Fruit fly (Drosophila melanogaster) whole organism, embryonic: ENCODE results near the gene Dcps.

Experiments used
- Asciz ChIP-seq: fragments of 200-800 bp; sonication (Bioruptor generic); optimal IDR thresholded peaks from 2 replicates; lab custom pipeline; 2017; ENCODE audit warnings: missing biosample characterization, mild to moderate bottlenecking, missing genetic modification characterization, missing genetic modification reagents
- B-H1 ChIP-seq: fragments of 200-800 bp; sonication (Bioruptor generic); IDR thresholded peaks from 3 replicates; pipeline ENCODE4 v1.3.6; 2022; ENCODE audit warnings: missing biosample characterization, missing genetic modification characterization
- BEAF-32 ChIP-seq: fragments of 200-800 bp; sonication (Bioruptor generic); optimal IDR thresholded peaks from 3 replicates; lab custom pipeline; 2017; ENCODE audit warnings: missing biosample characterization, missing genetic modification characterization, mild to moderate bottlenecking, moderate library complexity, missing genetic modification reagents
- BtbVII ChIP-seq: fragments of 200-800 bp; sonication (Bioruptor generic); optimal IDR thresholded peaks from 3 replicates; lab custom pipeline; 2017; ENCODE audit warnings: missing biosample characterization, mild to moderate bottlenecking, missing genetic modification characterization
- CG10366 ChIP-seq: fragments of 200-800 bp; sonication (Bioruptor generic); IDR thresholded peaks from 2 replicates; pipeline ENCODE4 v1.3.6; 2022; ENCODE audit warnings: missing biosample characterization, missing genetic modification characterization
- CG11695 ChIP-seq: fragments of 200-800 bp; sonication (Bioruptor generic); IDR thresholded peaks from 3 replicates; pipeline ENCODE4 v1.3.6; 2022; ENCODE audit warnings: missing biosample characterization, missing genetic modification characterization
- CG15514 ChIP-seq: fragments of 200-800 bp; sonication (Bioruptor generic); optimal IDR thresholded peaks from 3 replicates; lab custom pipeline; 2017; ENCODE audit warnings: missing biosample characterization, missing genetic modification characterization, mild to moderate bottlenecking, moderate library complexity, missing genetic modification reagents
- CG17328 ChIP-seq: fragments of 200-800 bp; sonication (Bioruptor generic); IDR thresholded peaks from 2 replicates; pipeline ENCODE4 v1.3.6; 2022; ENCODE audit warnings: missing biosample characterization, missing genetic modification characterization
- CG17359 ChIP-seq: fragments of 200-800 bp; sonication (Bioruptor generic); optimal IDR thresholded peaks from 3 replicates; lab custom pipeline; 2018; ENCODE audit warnings: missing biosample characterization, mild to moderate bottlenecking, missing genetic modification characterization, moderate library complexity
- CG18476 ChIP-seq: fragments of 200-800 bp; sonication (Bioruptor generic); optimal IDR thresholded peaks from 2 replicates; lab custom pipeline; 2016; ENCODE audit warnings: missing biosample characterization, mild to moderate bottlenecking, missing genetic modification characterization
- CG32767 ChIP-seq: fragments of 200-800 bp; sonication (Bioruptor generic); IDR thresholded peaks from 2 replicates; pipeline ENCODE4 v1.3.6; 2022; ENCODE audit warnings: missing biosample characterization, missing genetic modification characterization
- CG33557 ChIP-seq: fragments of 200-800 bp; sonication (Bioruptor generic); optimal IDR thresholded peaks from 2 replicates; lab custom pipeline; 2019; ENCODE audit warnings: missing biosample characterization, mild to moderate bottlenecking, missing genetic modification characterization, moderate library complexity
- CG34422 ChIP-seq: fragments of 200-800 bp; sonication (Bioruptor generic); IDR thresholded peaks from 3 replicates; pipeline ENCODE4 v1.3.6; 2022; ENCODE audit warnings: missing biosample characterization, missing genetic modification characterization
- CG3995 ChIP-seq: fragments of 200-800 bp; sonication (Bioruptor generic); optimal IDR thresholded peaks from 3 replicates; lab custom pipeline; 2016; ENCODE audit warnings: missing biosample characterization, missing genetic modification characterization
- CG5180 ChIP-seq: fragments of 200-800 bp; sonication (Bioruptor generic); optimal IDR thresholded peaks from 3 replicates; lab custom pipeline; 2017; ENCODE audit warnings: missing biosample characterization, missing genetic modification characterization, mild to moderate bottlenecking, moderate library complexity, missing genetic modification reagents
- CG7556 ChIP-seq: fragments of 200-800 bp; sonication (Bioruptor generic); optimal IDR thresholded peaks from 2 replicates; lab custom pipeline; 2017; ENCODE audit warnings: missing biosample characterization, mild to moderate bottlenecking, missing genetic modification characterization
- CG8924 ChIP-seq: fragments of 200-800 bp; optimal IDR thresholded peaks from 3 replicates; lab custom pipeline; 2019; ENCODE audit warnings: missing biosample characterization, mild to moderate bottlenecking, missing genetic modification characterization, moderate library complexity
- D19B ChIP-seq: fragments of 200-800 bp; sonication (Bioruptor generic); optimal IDR thresholded peaks from 2 replicates; lab custom pipeline; 2017; ENCODE audit warnings: missing biosample characterization, mild to moderate bottlenecking, missing genetic modification characterization
- Dfd ChIP-seq, 2 experiments: fragments of >200 bp; optimal IDR thresholded peaks; 2 replicates each; lab custom pipeline; 2017; ENCODE audit warnings: missing biosample characterization in 2 of 2, missing genetic modification characterization in 2 of 2
- Ets65A ChIP-seq: fragments of 200-800 bp; sonication (Bioruptor generic); peaks from one replicate; lab custom pipeline; 2016; ENCODE audit warnings: missing biosample characterization, missing genetic modification characterization
- Hmr ChIP-seq: fragments of 200-800 bp; sonication (Bioruptor generic); optimal IDR thresholded peaks from 3 replicates; lab custom pipeline; 2017; ENCODE audit warnings: mild to moderate bottlenecking, missing biosample characterization, missing genetic modification reagents, missing genetic modification characterization
- Nf-YA ChIP-seq: fragments of 200-800 bp; sonication (Bioruptor generic); IDR thresholded peaks from 2 replicates; pipeline ENCODE4 v1.3.6; 2022; ENCODE audit warnings: missing biosample characterization, missing genetic modification characterization
- NfI ChIP-seq: fragments of 200-800 bp; sonication (Bioruptor generic); optimal IDR thresholded peaks from 3 replicates; lab custom pipeline; 2018; ENCODE audit warnings: missing biosample characterization, mild to moderate bottlenecking, missing genetic modification characterization, moderate library complexity
- Pdp1 ChIP-seq, 2 experiments: fragments of 200-800 bp; sonication (Bioruptor generic); optimal IDR thresholded peaks; 3 replicates each; lab custom pipeline; 2016; ENCODE audit warnings: missing biosample characterization in 2 of 2, missing genetic modification characterization in 2 of 2, mild to moderate bottlenecking in 1 of 2, moderate library complexity in 1 of 2
- Rfx ChIP-seq: fragments of 200-800 bp; sonication (Bioruptor generic); IDR thresholded peaks from 2 replicates; pipeline ENCODE4 v1.3.6; 2022; ENCODE audit warnings: missing biosample characterization, missing genetic modification characterization
- Taf1 ChIP-seq: fragments of 200-800 bp; sonication (Bioruptor generic); IDR thresholded peaks from 2 replicates; pipeline ENCODE4 v1.3.6; 2022; ENCODE audit warnings: missing biosample characterization, missing genetic modification characterization
- bbx ChIP-seq: fragments of 200-800 bp; sonication (Bioruptor generic); IDR thresholded peaks from 2 replicates; pipeline ENCODE4 v1.3.6; 2022; ENCODE audit warnings: missing biosample characterization, missing genetic modification characterization; ENCODE audit not compliant: partially characterized antibody
- bowl ChIP-seq: fragments of 200-800 bp; sonication (Bioruptor generic); IDR thresholded peaks from 2 replicates; pipeline ENCODE4 v1.3.6; 2022; ENCODE audit warnings: missing biosample characterization, missing genetic modification characterization
- cato ChIP-seq: fragments of 200-800 bp; sonication (Bioruptor generic); optimal IDR thresholded peaks from 2 replicates; lab custom pipeline; 2016; ENCODE audit warnings: missing biosample characterization, missing genetic modification characterization, borderline replicate concordance
- da ChIP-seq: fragments of 200-800 bp; sonication (Bioruptor generic); optimal IDR thresholded peaks from 2 replicates; lab custom pipeline; 2016; ENCODE audit warnings: missing biosample characterization, missing genetic modification characterization
- disco-r ChIP-seq: fragments of 200-800 bp; sonication (Bioruptor generic); optimal IDR thresholded peaks from 2 replicates; lab custom pipeline; 2016; ENCODE audit warnings: missing biosample characterization, missing genetic modification characterization
- dysf ChIP-seq: fragments of 200-800 bp; sonication (Bioruptor generic); IDR thresholded peaks from 3 replicates; pipeline ENCODE4 v1.3.6; 2022; ENCODE audit warnings: missing biosample characterization, missing genetic modification characterization
- ewg ChIP-seq: fragments of 200-800 bp; sonication (Bioruptor generic); optimal IDR thresholded peaks from 3 replicates; lab custom pipeline; 2017; ENCODE audit warnings: mild to moderate bottlenecking, missing biosample characterization, missing genetic modification reagents, missing genetic modification characterization
- ftz-f1 ChIP-seq: fragments of 200-800 bp; sonication (Bioruptor generic); optimal IDR thresholded peaks from 2 replicates; lab custom pipeline; 2016; ENCODE audit warnings: missing biosample characterization, missing genetic modification characterization
- ham ChIP-seq: fragments of 200-800 bp; sonication (Bioruptor generic); IDR thresholded peaks from 2 replicates; pipeline ENCODE4 v1.3.6; 2022; ENCODE audit warnings: missing biosample characterization, missing genetic modification characterization
- ind ChIP-seq: fragments of 200-800 bp; sonication (Bioruptor generic); optimal IDR thresholded peaks from 3 replicates; lab custom pipeline; 2016; ENCODE audit warnings: missing biosample characterization, missing genetic modification characterization
- kni ChIP-seq: fragments of 200-800 bp; sonication (Bioruptor generic); optimal IDR thresholded peaks from 3 replicates; lab custom pipeline; 2017; ENCODE audit warnings: mild to moderate bottlenecking, missing biosample characterization, missing genetic modification reagents, missing genetic modification characterization
- onecut ChIP-seq: fragments of 200-800 bp; sonication (Bioruptor generic); IDR thresholded peaks from 2 replicates; pipeline ENCODE4 v1.3.6; 2022; ENCODE audit warnings: missing biosample characterization, missing genetic modification characterization
- sc ChIP-seq, 3 experiments: fragments of >200 bp in 2 of 3; fragments of 200-800 bp in 1 of 3; sonication (Bioruptor generic) in 1 of 3; optimal IDR thresholded peaks; 2 replicates in 2 of 3; 3 replicates in 1 of 3; lab custom pipeline; 2017; ENCODE audit warnings: mild to moderate bottlenecking in 1 of 3, missing biosample characterization in 1 of 3, missing genetic modification characterization in 1 of 3, missing genetic modification reagents in 1 of 3
- slou ChIP-seq: fragments of 200-800 bp; sonication (Bioruptor generic); optimal IDR thresholded peaks from 3 replicates; lab custom pipeline; 2016; ENCODE audit warnings: missing biosample characterization, missing genetic modification characterization
- sna ChIP-seq: fragments of 200-800 bp; sonication (Bioruptor generic); IDR thresholded peaks from 2 replicates; pipeline ENCODE4 v1.3.6; 2022; ENCODE audit warnings: missing biosample characterization, missing genetic modification characterization; ENCODE audit not compliant: partially characterized antibody
- sr ChIP-seq: fragments of 200-800 bp; sonication (Bioruptor generic); IDR thresholded peaks from 3 replicates; pipeline ENCODE4 v1.3.6; 2022; ENCODE audit warnings: missing biosample characterization, missing genetic modification characterization
- tgo ChIP-seq: fragments of 200-800 bp; sonication (Bioruptor generic); IDR thresholded peaks from 3 replicates; pipeline ENCODE4 v1.3.6; 2022; ENCODE audit warnings: missing biosample characterization, missing genetic modification characterization
- tll ChIP-seq, 2 experiments: fragments of 200-800 bp in 1 of 2; fragments of >200 bp in 1 of 2; sonication (Bioruptor generic) in 1 of 2; optimal IDR thresholded peaks; 2 replicates each; lab custom pipeline; 2017 to 2019; ENCODE audit warnings: missing biosample characterization in 2 of 2, missing genetic modification characterization in 2 of 2, mild to moderate bottlenecking in 1 of 2, moderate library complexity in 1 of 2
- toy ChIP-seq: fragments of 200-800 bp; sonication (Bioruptor generic); IDR thresholded peaks from 2 replicates; pipeline ENCODE4 v1.3.6; 2022; ENCODE audit warnings: missing biosample characterization, missing genetic modification characterization
- usp ChIP-seq: fragments of >200 bp; optimal IDR thresholded peaks from 2 replicates; lab custom pipeline; 2017; ENCODE audit warnings: missing biosample characterization, missing genetic modification characterization
- wdn ChIP-seq: fragments of 200-800 bp; sonication (Bioruptor generic); IDR thresholded peaks from 2 replicates; pipeline ENCODE4 v1.3.6; 2022; ENCODE audit warnings: missing biosample characterization, missing genetic modification characterization
- zfh1 ChIP-seq: fragments of 200-800 bp; sonication (Bioruptor generic); IDR thresholded peaks from 3 replicates; pipeline ENCODE4 v1.3.6; 2022; ENCODE audit warnings: missing biosample characterization, missing genetic modification characterization
- zfh2 ChIP-seq: fragments of 200-800 bp; sonication (Bioruptor generic); optimal IDR thresholded peaks from 2 replicates; lab custom pipeline; 2016; ENCODE audit warnings: missing biosample characterization, missing genetic modification characterization

The Dcps gene

DNA sequence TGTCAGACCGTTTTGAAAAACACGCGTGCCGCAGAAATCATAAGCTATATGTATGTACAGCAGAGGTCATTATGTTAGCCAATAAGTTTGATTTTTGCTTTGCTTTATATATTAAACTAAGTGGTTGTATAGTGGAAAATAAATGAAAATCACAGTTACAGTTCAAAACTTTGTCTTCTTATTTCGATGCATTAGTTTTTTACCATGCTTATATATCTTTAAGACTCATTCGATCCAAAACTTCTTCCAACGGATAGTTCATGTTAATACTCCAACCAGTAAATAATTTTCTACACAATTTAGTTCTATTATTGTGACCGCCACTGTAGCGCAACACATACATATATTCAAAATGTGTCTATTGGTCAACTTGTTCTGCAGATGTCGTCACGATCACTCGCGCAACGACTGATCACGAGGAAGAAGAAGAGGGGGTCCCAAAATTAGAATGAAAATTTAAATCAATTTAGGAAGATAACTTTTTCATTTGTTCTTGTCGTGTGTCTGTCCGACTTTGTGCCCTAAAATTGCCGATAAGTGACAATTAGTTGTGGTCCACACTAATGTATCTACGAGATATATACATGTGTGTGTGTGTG lies 49.0 kb downstream of the Dcps start (continued):
- TF ChIP-seq NfI (GFP tag; lab: Kevin White, UChicago): peak; percentile 58
- TF ChIP-seq sc (optimal IDR thresholded peaks at IDR 0.05; lab: Kevin White, UChicago): no peak
- TF ChIP-seq sc (GFP tag; optimal IDR thresholded peaks at IDR 0.05; lab: Kevin White, UChicago): peak; percentile 46
- TF ChIP-seq zfh2 (GFP tag; lab: Kevin White, UChicago): no peak
- TF ChIP-seq CG7556 (GFP tag; lab: Kevin White, UChicago): peak; percentile 76
- TF ChIP-seq Rfx (GFP tag; lab: Robert Waterston, UW): peak; percentile 50; the same call in 1 of the 2 replicates
- TF ChIP-seq dysf: peak; percentile 70
- TF ChIP-seq toy (GFP tag; lab: Robert Waterston, UW): no peak
- TF ChIP-seq bbx (GFP tag; lab: Robert Waterston, UW): no peak
- TF ChIP-seq tgo (GFP tag; lab: Robert Waterston, UW): peak; percentile 39; the same call in 2 of the 3 replicates
- peak; percentile 36 for TF ChIP-seq cato (GFP tag; lab: Kevin White, UChicago)
- TF ChIP-seq wdn: no peak
- TF ChIP-seq tll (GFP tag; optimal IDR thresholded peaks at IDR 0.05; lab: Kevin White, UChicago): no peak
- TF ChIP-seq da (GFP tag; lab: Kevin White, UChicago): no peak
- no peak for TF ChIP-seq ham (GFP tag; lab: Robert Waterston, UW)
- TF ChIP-seq CG17359 (tag; lab: Kevin White, UChicago): no peak
- TF ChIP-seq Asciz (GFP tag; lab: Kevin White, UChicago): peak; percentile 72
- no peak for TF ChIP-seq CG5180
- TF ChIP-seq ind: peak; percentile 42
- no peak for TF ChIP-seq kni (GFP tag; lab: Kevin White, UChicago)
- peak; percentile 53; the same call in 2 of the 3 replicates for TF ChIP-seq CG34422
- TF ChIP-seq CG3995 (GFP tag; lab: Kevin White, UChicago): no peak
- TF ChIP-seq B-H1: no peak
- TF ChIP-seq zfh1: 0 out of 3 replicates have a peak, but pooled peaks have one; percentile 56
- no peak for TF ChIP-seq usp (GFP tag; lab: Kevin White, UChicago)
- TF ChIP-seq disco-r (GFP tag; lab: Kevin White, UChicago): no peak
- TF ChIP-seq sna (GFP tag; lab: Robert Waterston, UW): no peak
- peak; percentile 81 for TF ChIP-seq CG8924 (tag; lab: Kevin White, UChicago)
- no peak for TF ChIP-seq CG15514 (GFP tag; lab: Kevin White, UChicago)
- peak; percentile 60 for TF ChIP-seq Hmr (GFP tag; lab: Kevin White, UChicago)
- peak; percentile 26 for TF ChIP-seq D19B (GFP tag; lab: Kevin White, UChicago)
- no peak for TF ChIP-seq Dfd (GFP tag; optimal IDR thresholded peaks at IDR 0.05; lab: Kevin White, UChicago)
- TF ChIP-seq CG17328 (GFP tag; lab: Robert Waterston, UW): peak; percentile 39; the same call in 1 of the 2 replicates
- TF ChIP-seq CG11695: peak; percentile 77
- peak; percentile 30; the same call in 1 of the 2 replicates for TF ChIP-seq Nf-YA
- peak; percentile 15 for TF ChIP-seq slou (GFP tag; lab: Kevin White, UChicago)
- TF ChIP-seq CG18476 (GFP tag; lab: Kevin White, UChicago): peak; percentile 40
- no peak for TF ChIP-seq bowl (GFP tag; lab: Robert Waterston, UW)
- TF ChIP-seq ftz-f1: no peak
- TF ChIP-seq ewg (GFP tag; lab: Kevin White, UChicago): peak; percentile 24
- peak; percentile 17; the same call in 1 of the 2 replicates for TF ChIP-seq CG10366 (GFP tag; lab: Robert Waterston, UW)
- no peak for TF ChIP-seq BEAF-32 (GFP tag; lab: Kevin White, UChicago)
- TF ChIP-seq sr (GFP tag; lab: Robert Waterston, UW): no peak
- TF ChIP-seq Pdp1 (GFP tag; optimal IDR thresholded peaks at IDR 0.05; lab: Kevin White, UChicago): peak; percentile 41 to 56
- TF ChIP-seq Ets65A (GFP tag; lab: Kevin White, UChicago): peak; percentile 90
- TF ChIP-seq CG32767: 0 out of 2 replicates have a peak, but pooled peaks have one; percentile 42
- peak; percentile 43; the same call in 1 of the 2 replicates for TF ChIP-seq onecut (GFP tag; lab: Robert Waterston, UW)
- TF ChIP-seq Taf1 (GFP tag; lab: Robert Waterston, UW): no peak
- peak; percentile 46 for TF ChIP-seq BtbVII
- peak; percentile 34 for TF ChIP-seq CG33557 (GFP tag; lab: Kevin White, UChicago)
